Fruit fly (Drosophila melanogaster) whole organism, embryonic: ENCODE results near the gene CatB.

Source experiments
- B-H2 ChIP-seq: fragments of 200-800 bp; sonication (Bioruptor generic); optimal IDR thresholded peaks from 2 replicates; lab custom pipeline; 2018; ENCODE audit warnings: missing biosample characterization, mild to moderate bottlenecking, missing genetic modification characterization
- Bteb2 ChIP-seq: fragments of 200-800 bp; sonication (Bioruptor generic); optimal IDR thresholded peaks from 2 replicates; lab custom pipeline; 2016; ENCODE audit warnings: missing biosample characterization, missing genetic modification characterization
- CG10147 ChIP-seq: fragments of 200-800 bp; sonication (Bioruptor generic); optimal IDR thresholded peaks from 2 replicates; lab custom pipeline; 2019; ENCODE audit warnings: missing biosample characterization, mild to moderate bottlenecking, missing genetic modification characterization, moderate library complexity
- CG1024 ChIP-seq: fragments of 200-800 bp; sonication (Bioruptor generic); IDR thresholded peaks from 2 replicates; pipeline ENCODE4 v1.3.6; 2022; ENCODE audit warnings: missing biosample characterization, missing genetic modification characterization
- CG10959 ChIP-seq: fragments of 200-800 bp; sonication (Bioruptor generic); IDR thresholded peaks from 2 replicates; pipeline ENCODE4 v1.3.6; 2022; ENCODE audit warnings: missing biosample characterization, missing genetic modification characterization
- CG11504 ChIP-seq: fragments of 200-800 bp; sonication (Bioruptor generic); optimal IDR thresholded peaks from 3 replicates; lab custom pipeline; 2019; ENCODE audit warnings: missing biosample characterization, mild to moderate bottlenecking, missing genetic modification characterization, moderate library complexity
- CG12236 ChIP-seq: fragments of 200-800 bp; sonication (Bioruptor generic); optimal IDR thresholded peaks from 2 replicates; lab custom pipeline; 2016; ENCODE audit warnings: missing biosample characterization, missing genetic modification characterization
- CG1233 ChIP-seq: fragments of 200-800 bp; sonication (Bioruptor generic); optimal IDR thresholded peaks from 4 replicates; lab custom pipeline; 2018; ENCODE audit warnings: missing biosample characterization, mild to moderate bottlenecking, missing genetic modification characterization
- CG14710 ChIP-seq: fragments of 200-800 bp; sonication (Bioruptor generic); optimal IDR thresholded peaks from 3 replicates; lab custom pipeline; 2019; ENCODE audit warnings: missing biosample characterization, mild to moderate bottlenecking, missing genetic modification characterization, moderate library complexity
- CG1647 ChIP-seq: fragments of 200-800 bp; sonication (Bioruptor generic); optimal IDR thresholded peaks from 3 replicates; lab custom pipeline; 2016; ENCODE audit warnings: missing biosample characterization, missing genetic modification characterization
- CG17186 ChIP-seq: fragments of 200-800 bp; sonication (Bioruptor generic); optimal IDR thresholded peaks from 3 replicates; lab custom pipeline; 2017; ENCODE audit warnings: missing biosample characterization, missing genetic modification reagents, missing genetic modification characterization
- CG2199 ChIP-seq: fragments of 200-800 bp; sonication (Bioruptor generic); IDR thresholded peaks from 3 replicates; pipeline ENCODE4 v1.3.6; 2022; ENCODE audit warnings: missing biosample characterization, missing genetic modification characterization
- CG3065 ChIP-seq: fragments of 200-800 bp; sonication (Bioruptor generic); optimal IDR thresholded peaks from 2 replicates; lab custom pipeline; 2016; ENCODE audit warnings: missing biosample characterization, missing genetic modification characterization
- CG31224 ChIP-seq: fragments of 200-800 bp; sonication (Bioruptor generic); IDR thresholded peaks from 2 replicates; pipeline ENCODE4 v1.3.6; 2022; ENCODE audit warnings: missing biosample characterization, missing genetic modification characterization
- CG4424 ChIP-seq: fragments of 200-800 bp; sonication (Bioruptor generic); optimal IDR thresholded peaks from 3 replicates; lab custom pipeline; 2016; ENCODE audit warnings: missing biosample characterization, missing genetic modification characterization
- CG4820 ChIP-seq: fragments of 200-800 bp; sonication (Bioruptor generic); optimal IDR thresholded peaks from 3 replicates; lab custom pipeline; 2016; ENCODE audit warnings: missing biosample characterization, missing genetic modification characterization
- CG7786 ChIP-seq: fragments of 200-800 bp; sonication (Bioruptor generic); optimal IDR thresholded peaks from 2 replicates; lab custom pipeline; 2016; ENCODE audit warnings: missing biosample characterization, missing genetic modification characterization
- CG8359 ChIP-seq: fragments of 200-800 bp; sonication (Bioruptor generic); optimal IDR thresholded peaks from 2 replicates; lab custom pipeline; 2017; ENCODE audit warnings: missing biosample characterization, mild to moderate bottlenecking, missing genetic modification characterization, borderline replicate concordance
- CG9797 ChIP-seq: fragments of 200-800 bp; sonication (Bioruptor generic); optimal IDR thresholded peaks from 3 replicates; lab custom pipeline; 2018; ENCODE audit warnings: missing biosample characterization, mild to moderate bottlenecking, missing genetic modification characterization
- CG9876 ChIP-seq: fragments of 200-800 bp; sonication (Bioruptor generic); optimal IDR thresholded peaks from 2 replicates; lab custom pipeline; 2016; ENCODE audit warnings: missing biosample characterization, missing genetic modification characterization
- Chrac-16 ChIP-seq: fragments of 200-800 bp; sonication (Bioruptor generic); optimal IDR thresholded peaks from 3 replicates; lab custom pipeline; 2016; ENCODE audit warnings: missing biosample characterization, missing genetic modification characterization
- Fer1 ChIP-seq: fragments of 200-800 bp; sonication (Bioruptor generic); optimal IDR thresholded peaks from 2 replicates; lab custom pipeline; 2017; ENCODE audit warnings: missing biosample characterization, mild to moderate bottlenecking, missing genetic modification characterization
- Fer3 ChIP-seq: fragments of 200-800 bp; sonication (Bioruptor generic); optimal IDR thresholded peaks from 2 replicates; lab custom pipeline; 2018; ENCODE audit warnings: missing biosample characterization, mild to moderate bottlenecking, missing genetic modification characterization, moderate library complexity
- Hmx ChIP-seq: fragments of 200-800 bp; sonication (Bioruptor generic); optimal IDR thresholded peaks from 2 replicates; lab custom pipeline; 2016; ENCODE audit warnings: missing biosample characterization, missing genetic modification characterization
- Hr39 ChIP-seq: fragments of >200 bp; optimal IDR thresholded peaks from 2 replicates; lab custom pipeline; 2017
- Lim3 ChIP-seq: fragments of 200-800 bp; sonication (Bioruptor generic); IDR thresholded peaks from 2 replicates; pipeline ENCODE4 v1.3.6; 2022; ENCODE audit warnings: missing biosample characterization, missing genetic modification characterization
- Meics ChIP-seq: fragments of 200-800 bp; sonication (Bioruptor generic); optimal IDR thresholded peaks from 2 replicates; lab custom pipeline; 2017; ENCODE audit warnings: missing biosample characterization, mild to moderate bottlenecking, missing genetic modification characterization
- Myb ChIP-seq: fragments of 200-800 bp; sonication (Bioruptor generic); optimal IDR thresholded peaks from 2 replicates; lab custom pipeline; 2016; ENCODE audit warnings: missing biosample characterization, missing genetic modification characterization
- Nf-YB ChIP-seq: fragments of 200-800 bp; sonication (Bioruptor generic); optimal IDR thresholded peaks from 3 replicates; lab custom pipeline; 2019; ENCODE audit warnings: missing biosample characterization, mild to moderate bottlenecking, missing genetic modification characterization, moderate library complexity
- PHDP ChIP-seq: fragments of 200-800 bp; sonication (Bioruptor generic); optimal IDR thresholded peaks from 3 replicates; lab custom pipeline; 2018; ENCODE audit warnings: missing biosample characterization, mild to moderate bottlenecking, missing genetic modification characterization, moderate library complexity
- Ptx1 ChIP-seq: fragments of 200-800 bp; sonication (Bioruptor generic); IDR thresholded peaks from 2 replicates; pipeline ENCODE4 v1.3.6; 2022; ENCODE audit warnings: missing biosample characterization, missing genetic modification characterization
- Six4 ChIP-seq: fragments of 200-800 bp; sonication (Bioruptor generic); optimal IDR thresholded peaks from 2 replicates; lab custom pipeline; 2016; ENCODE audit warnings: missing biosample characterization, missing genetic modification characterization
- ara ChIP-seq: fragments of 200-800 bp; sonication (Bioruptor generic); IDR thresholded peaks from 2 replicates; pipeline ENCODE4 v1.3.6; 2022; ENCODE audit warnings: missing biosample characterization, missing genetic modification characterization
- ash1 ChIP-seq: fragments of 200-800 bp; sonication (Bioruptor generic); optimal IDR thresholded peaks from 2 replicates; lab custom pipeline; 2018; ENCODE audit warnings: missing biosample characterization, mild to moderate bottlenecking, missing genetic modification characterization
- br ChIP-seq: fragments of >200 bp; optimal IDR thresholded peaks from 2 replicates; lab custom pipeline; 2017
- cg ChIP-seq: fragments of 200-800 bp; sonication (Bioruptor generic); optimal IDR thresholded peaks from 3 replicates; lab custom pipeline; 2019; ENCODE audit warnings: missing biosample characterization, mild to moderate bottlenecking, missing genetic modification characterization, moderate library complexity
- dimm ChIP-seq: fragments of 200-800 bp; sonication (Bioruptor generic); IDR thresholded peaks from 2 replicates; pipeline ENCODE4 v1.3.6; 2022; ENCODE audit warnings: missing biosample characterization, missing genetic modification characterization
- ewg ChIP-seq: fragments of 200-800 bp; sonication (Bioruptor generic); optimal IDR thresholded peaks from 3 replicates; lab custom pipeline; 2017; ENCODE audit warnings: mild to moderate bottlenecking, missing biosample characterization, missing genetic modification reagents, missing genetic modification characterization
- jumu ChIP-seq: fragments of 200-800 bp; sonication (Bioruptor generic); optimal IDR thresholded peaks from 3 replicates; lab custom pipeline; 2016; ENCODE audit warnings: missing biosample characterization, missing genetic modification characterization
- ken ChIP-seq: fragments of 200-800 bp; sonication (Bioruptor generic); IDR thresholded peaks from 3 replicates; pipeline ENCODE4 v1.3.6; 2022; ENCODE audit warnings: missing biosample characterization, missing genetic modification characterization
- kni ChIP-seq: fragments of 200-800 bp; sonication (Bioruptor generic); optimal IDR thresholded peaks from 3 replicates; lab custom pipeline; 2017; ENCODE audit warnings: mild to moderate bottlenecking, missing biosample characterization, missing genetic modification reagents, missing genetic modification characterization
- lmd ChIP-seq: fragments of 200-800 bp; sonication (Bioruptor generic); IDR thresholded peaks from 2 replicates; pipeline ENCODE4 v1.3.6; 2022; ENCODE audit warnings: missing biosample characterization, missing genetic modification characterization
- nau ChIP-seq: fragments of 200-800 bp; sonication (Bioruptor generic); optimal IDR thresholded peaks from 3 replicates; lab custom pipeline; 2017; ENCODE audit warnings: missing biosample characterization, mild to moderate bottlenecking, missing genetic modification characterization, missing genetic modification reagents
- pros ChIP-seq: fragments of 200-800 bp; sonication (Bioruptor generic); optimal IDR thresholded peaks from 3 replicates; lab custom pipeline; 2019; ENCODE audit warnings: missing biosample characterization, mild to moderate bottlenecking, missing genetic modification characterization, moderate library complexity
- psq ChIP-seq: fragments of 200-800 bp; sonication (Bioruptor generic); optimal IDR thresholded peaks from 2 replicates; lab custom pipeline; 2017; ENCODE audit warnings: missing biosample characterization, missing genetic modification characterization
- run ChIP-seq: fragments of 200-800 bp; sonication (Bioruptor generic); optimal IDR thresholded peaks from 3 replicates; lab custom pipeline; 2018; ENCODE audit warnings: missing biosample characterization, mild to moderate bottlenecking, missing genetic modification characterization
- scrt ChIP-seq: fragments of 200-800 bp; sonication (Bioruptor generic); optimal IDR thresholded peaks from 2 replicates; lab custom pipeline; 2018; ENCODE audit warnings: missing biosample characterization, mild to moderate bottlenecking, missing genetic modification characterization, moderate library complexity
- sens-2 ChIP-seq: fragments of 200-800 bp; sonication (Bioruptor generic); IDR thresholded peaks from 2 replicates; pipeline ENCODE4 v1.3.6; 2022; ENCODE audit warnings: missing biosample characterization, missing genetic modification characterization
- seq ChIP-seq: fragments of 200-800 bp; sonication (Bioruptor generic); IDR thresholded peaks from 2 replicates; pipeline ENCODE4 v1.3.6; 2022; ENCODE audit warnings: missing biosample characterization, missing genetic modification characterization
- so ChIP-seq: fragments of 200-800 bp; sonication (Bioruptor generic); IDR thresholded peaks from 3 replicates; pipeline ENCODE4 v1.3.6; 2022; ENCODE audit warnings: missing biosample characterization, missing genetic modification characterization
- trh ChIP-seq: fragments of 200-800 bp; sonication (Bioruptor generic); optimal IDR thresholded peaks from 2 replicates; lab custom pipeline; 2016; ENCODE audit warnings: missing biosample characterization, missing genetic modification characterization
- unc-4 ChIP-seq: fragments of 200-800 bp; sonication (Bioruptor generic); IDR thresholded peaks from 2 replicates; pipeline ENCODE4 v1.3.6; 2022; ENCODE audit warnings: missing biosample characterization, missing genetic modification characterization; ENCODE audit not compliant: partially characterized antibody
- vnd ChIP-seq: fragments of 200-800 bp; sonication (Bioruptor generic); IDR thresholded peaks from 3 replicates; pipeline ENCODE4 v1.3.6; 2022; ENCODE audit warnings: missing biosample characterization, missing genetic modification characterization; ENCODE audit not compliant: partially characterized antibody

The CatB gene

dm6 chr2L:8694250-8694704 lies 11.1 kb upstream of the CatB start (continued):
- TF ChIP-seq Bteb2 (GFP tag; lab: Kevin White, UChicago) (no peak), ken (no peak), Nf-YB (GFP tag; lab: Kevin White, UChicago) (no peak), Ptx1 (GFP tag; lab: Robert Waterston, UW) (no peak), Hmx (GFP tag; lab: Kevin White, UChicago) (no peak), jumu (GFP tag; lab: Kevin White, UChicago) (no peak), dimm (GFP tag; lab: Robert Waterston, UW) (no peak), seq (GFP tag; lab: Robert Waterston, UW) (no peak; the same call in 1 of the 2 replicates), CG7786 (GFP tag; lab: Kevin White, UChicago) (no peak), CG9797 (GFP tag; lab: Kevin White, UChicago) (no peak), ewg (GFP tag; lab: Kevin White, UChicago) (no peak), CG1233 (GFP tag; lab: Kevin White, UChicago) (no peak), sens-2 (GFP tag; lab: Robert Waterston, UW) (no peak), Lim3 (no peak), ash1 (GFP tag; lab: Kevin White, UChicago) (peak; percentile 35), B-H2 (GFP tag; lab: Kevin White, UChicago) (peak; percentile 12), CG17186 (GFP tag; lab: Kevin White, UChicago) (no peak), br (lab: Kevin White, UChicago) (no peak), kni (GFP tag; lab: Kevin White, UChicago) (no peak), Chrac-16 (no peak), cg (GFP tag; lab: Kevin White, UChicago) (peak; percentile 24), vnd (GFP tag; lab: Robert Waterston, UW) (no peak), CG8359 (GFP tag; lab: Kevin White, UChicago) (peak; percentile 23), lmd (GFP tag; lab: Robert Waterston, UW) (no peak), scrt (GFP tag; lab: Kevin White, UChicago) (no peak), so (GFP tag; lab: Robert Waterston, UW) (no peak), CG9876 (GFP tag; lab: Kevin White, UChicago) (no peak), unc-4 (GFP tag; lab: Robert Waterston, UW) (no peak), CG11504 (tag; lab: Kevin White, UChicago) (no peak), CG4424 (GFP tag; lab: Kevin White, UChicago) (no peak), Hr39 (no peak), Fer3 (tag; lab: Kevin White, UChicago) (no peak), CG31224 (GFP tag; lab: Robert Waterston, UW) (0 out of 2 replicates have a peak, but pooled peaks have one; percentile 13), CG10959 (GFP tag; lab: Robert Waterston, UW) (no peak), CG12236 (GFP tag; lab: Kevin White, UChicago) (no peak), PHDP (peak; percentile 18), CG3065 (GFP tag; lab: Kevin White, UChicago) (no peak), CG4820 (GFP tag; lab: Kevin White, UChicago) (no peak), psq (GFP tag; lab: Kevin White, UChicago) (no peak), Fer1 (GFP tag; lab: Kevin White, UChicago) (no peak), CG10147 (no peak), trh (GFP tag; lab: Kevin White, UChicago) (no peak), Myb (GFP tag; lab: Kevin White, UChicago) (no peak), CG2199 (GFP tag; lab: Robert Waterston, UW) (peak; percentile 92; the same call in 2 of the 3 replicates), CG14710 (tag; lab: Kevin White, UChicago) (no peak), Six4 (GFP tag; lab: Kevin White, UChicago) (no peak), ara (no peak), pros (GFP tag; lab: Kevin White, UChicago) (no peak), nau (GFP tag; lab: Kevin White, UChicago) (no peak), run (tag; lab: Kevin White, UChicago) (no peak), CG1024 (GFP tag; lab: Robert Waterston, UW) (no peak), Meics (GFP tag; lab: Kevin White, UChicago) (no peak), CG1647 (GFP tag; lab: Kevin White, UChicago) (no peak)
